Fruit fly (Drosophila melanogaster) S2 (cell line): ENCODE measurements around the gene CG45045.

Source experiments
- CG8478 ChIP-seq: fragments of >200 bp; optimal IDR thresholded peaks from 2 replicates; lab custom pipeline; 2018
- CTCF ChIP-seq, 2 experiments: fragments of >200 bp; optimal IDR thresholded peaks; 2 replicates each; lab custom pipeline; 2018

DNA sequence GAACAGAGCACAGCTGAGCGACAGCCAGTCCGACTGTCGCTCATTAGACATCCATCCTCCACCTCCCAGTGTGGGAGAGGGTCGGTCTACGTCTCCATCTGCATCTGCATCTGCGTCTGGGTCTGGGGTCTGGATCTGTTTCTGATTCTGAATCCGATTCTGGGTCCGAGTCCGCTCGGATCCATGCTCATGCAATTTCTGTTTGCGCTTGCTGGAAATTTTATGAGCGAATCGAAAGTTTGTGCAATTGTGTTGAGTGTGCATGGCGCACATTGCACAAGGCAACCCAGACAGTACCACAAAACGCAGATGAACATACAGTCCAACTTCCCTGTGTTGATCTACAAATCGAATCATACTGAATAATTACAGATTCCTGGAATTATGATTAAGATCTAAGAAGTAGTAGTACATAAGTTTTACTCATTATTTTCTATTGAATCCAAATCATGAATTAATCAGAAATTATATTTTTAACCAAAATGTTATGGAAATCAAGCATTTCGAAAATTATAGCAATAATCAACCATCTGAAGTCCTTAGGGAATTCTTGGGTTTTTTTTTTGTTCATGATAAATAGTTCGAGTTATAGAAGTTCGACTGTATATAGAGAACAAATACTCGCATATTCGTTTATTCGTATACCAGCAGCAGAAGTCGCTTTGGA lies 35.8 kb downstream of the CG45045 start:
- no peak for TF ChIP-seq CG8478 (lab: Kevin White, UChicago)
- no peak for TF ChIP-seq CTCF (optimal IDR thresholded peaks at IDR 0.05; lab: Kevin White, UChicago)
